Worm (Caenorhabditis elegans): ENCODE measurements around the gene zipt-7.1.

- TF ChIP-seq mdt-29 (GFP tag; IDR thresholded peaks at IDR 0.05) (no peak), dpl-1 (GFP tag; optimal IDR thresholded peaks at IDR 0.05) (no peak), ceh-44 (GFP tag; IDR thresholded peaks at IDR 0.05) (no peak), ceh-32 (tag; optimal IDR thresholded peaks at IDR 0.05; ENCODE audit: poor library complexity) (no peak), dmd-9 (GFP tag; IDR thresholded peaks at IDR 0.05) (no peak), nhr-77 (tag; optimal IDR thresholded peaks at IDR 0.05) (no peak), mxl-2 (GFP tag; conservative IDR thresholded peaks at IDR 0.05) (no peak), spr-1 (tag; optimal IDR thresholded peaks at IDR 0.05) (no peak), ztf-11 (tag; optimal IDR thresholded peaks at IDR 0.05) (no peak), mdl-1 (tag; optimal IDR thresholded peaks at IDR 0.05) (no peak), mes-2 (tag; optimal IDR thresholded peaks at IDR 0.05; ENCODE audit: poor library complexity, severe bottlenecking) (no peak), unc-62 (GFP tag; optimal IDR thresholded peaks at IDR 0.05 in 1 of 2) (no peak), unc-62 (tag; optimal IDR thresholded peaks at IDR 0.05) (no peak)
These were observed 5.1 kb upstream of the zipt-7.1 start for ce11 chrIV:17293068-17293467.

Data from whole organism, L4 larva.